Fruit fly (Drosophila melanogaster) whole organism, embryonic: Measurements from ENCODE around the gene mora.
A peak's percentile ranks its signal among the peaks of the same experiment; 100 is the strongest.

Source experiments
- Asciz ChIP-seq: fragments of 200-800 bp; sonication (Bioruptor generic); optimal IDR thresholded peaks from 2 replicates; lab custom pipeline; 2017; ENCODE audit warnings: missing biosample characterization, mild to moderate bottlenecking, missing genetic modification characterization, missing genetic modification reagents
- BEAF-32 ChIP-seq: fragments of 200-800 bp; sonication (Bioruptor generic); optimal IDR thresholded peaks from 3 replicates; lab custom pipeline; 2017; ENCODE audit warnings: missing biosample characterization, missing genetic modification characterization, mild to moderate bottlenecking, moderate library complexity, missing genetic modification reagents
- CG10959 ChIP-seq: fragments of 200-800 bp; sonication (Bioruptor generic); IDR thresholded peaks from 2 replicates; pipeline ENCODE4 v1.3.6; 2022; ENCODE audit warnings: missing biosample characterization, missing genetic modification characterization
- CG11398 ChIP-seq: fragments of 200-800 bp; sonication (Bioruptor generic); optimal IDR thresholded peaks from 2 replicates; lab custom pipeline; 2016; ENCODE audit warnings: missing biosample characterization, missing genetic modification characterization
- CG11504 ChIP-seq: fragments of 200-800 bp; sonication (Bioruptor generic); optimal IDR thresholded peaks from 3 replicates; lab custom pipeline; 2019; ENCODE audit warnings: missing biosample characterization, mild to moderate bottlenecking, missing genetic modification characterization, moderate library complexity
- CG11723 ChIP-seq: fragments of 200-800 bp; sonication (Bioruptor generic); optimal IDR thresholded peaks from 2 replicates; lab custom pipeline; 2017; ENCODE audit warnings: missing biosample characterization, mild to moderate bottlenecking, missing genetic modification characterization
- CG13287 ChIP-seq: fragments of 200-800 bp; sonication (Bioruptor generic); IDR thresholded peaks from 2 replicates; pipeline ENCODE4 v1.3.6; 2022; ENCODE audit warnings: missing biosample characterization, missing genetic modification characterization; ENCODE audit not compliant: partially characterized antibody
- CG13775 ChIP-seq: fragments of 200-800 bp; sonication (Bioruptor generic); optimal IDR thresholded peaks from 3 replicates; lab custom pipeline; 2017; ENCODE audit warnings: missing biosample characterization, mild to moderate bottlenecking, missing genetic modification characterization
- CG14014 ChIP-seq: fragments of 200-800 bp; sonication (Bioruptor generic); IDR thresholded peaks from 2 replicates; pipeline ENCODE4 v1.3.6; 2022; ENCODE audit warnings: missing biosample characterization, missing genetic modification characterization
- CG16813 ChIP-seq: fragments of 200-800 bp; sonication (Bioruptor generic); IDR thresholded peaks from 3 replicates; pipeline ENCODE4 v1.3.6; 2022; ENCODE audit warnings: missing biosample characterization, missing genetic modification characterization; ENCODE audit not compliant: partially characterized antibody
- CG17829 ChIP-seq: fragments of 200-800 bp; optimal IDR thresholded peaks from 2 replicates; lab custom pipeline; 2019; ENCODE audit warnings: missing biosample characterization, mild to moderate bottlenecking, missing genetic modification characterization, moderate library complexity
- CG18619 ChIP-seq: fragments of 200-800 bp; sonication (Bioruptor generic); optimal IDR thresholded peaks from 3 replicates; lab custom pipeline; 2017; ENCODE audit warnings: missing biosample characterization, mild to moderate bottlenecking, missing genetic modification characterization
- CG2875 ChIP-seq: fragments of 200-800 bp; sonication (Bioruptor generic); optimal IDR thresholded peaks from 2 replicates; lab custom pipeline; 2017; ENCODE audit warnings: missing biosample characterization, mild to moderate bottlenecking, missing genetic modification characterization, missing genetic modification reagents
- CG3065 ChIP-seq: fragments of 200-800 bp; sonication (Bioruptor generic); optimal IDR thresholded peaks from 2 replicates; lab custom pipeline; 2016; ENCODE audit warnings: missing biosample characterization, missing genetic modification characterization
- CG6791 ChIP-seq: fragments of 200-800 bp; sonication (Bioruptor generic); IDR thresholded peaks from 3 replicates; pipeline ENCODE4 v1.3.6; 2022; ENCODE audit warnings: missing biosample characterization, missing genetic modification characterization; ENCODE audit not compliant: partially characterized antibody
- CG8765 ChIP-seq: fragments of 200-800 bp; sonication (Bioruptor generic); IDR thresholded peaks from 2 replicates; pipeline ENCODE4 v1.3.6; 2022; ENCODE audit warnings: missing biosample characterization, missing genetic modification characterization
- CG8924 ChIP-seq: fragments of 200-800 bp; optimal IDR thresholded peaks from 3 replicates; lab custom pipeline; 2019; ENCODE audit warnings: missing biosample characterization, mild to moderate bottlenecking, missing genetic modification characterization, moderate library complexity
- CG9437 ChIP-seq: fragments of 200-800 bp; sonication (Bioruptor generic); optimal IDR thresholded peaks from 2 replicates; lab custom pipeline; 2018; ENCODE audit warnings: missing biosample characterization, mild to moderate bottlenecking, missing genetic modification characterization
- CG9817 ChIP-seq: fragments of 200-800 bp; sonication (Bioruptor generic); optimal IDR thresholded peaks from 2 replicates; lab custom pipeline; 2018; ENCODE audit warnings: missing biosample characterization, mild to moderate bottlenecking, missing genetic modification characterization, moderate library complexity
- Ets65A ChIP-seq: fragments of 200-800 bp; sonication (Bioruptor generic); peaks from one replicate; lab custom pipeline; 2016; ENCODE audit warnings: missing biosample characterization, missing genetic modification characterization
- Gsc ChIP-seq: fragments of 200-800 bp; sonication (Bioruptor generic); IDR thresholded peaks from 2 replicates; pipeline ENCODE4 v1.3.6; 2022; ENCODE audit warnings: missing biosample characterization, missing genetic modification characterization
- H15 ChIP-seq: fragments of 200-800 bp; sonication (Bioruptor generic); IDR thresholded peaks from 3 replicates; pipeline ENCODE4 v1.3.6; 2022; ENCODE audit warnings: missing biosample characterization, missing genetic modification characterization
- HmgD ChIP-seq: fragments of 200-800 bp; sonication (Bioruptor generic); optimal IDR thresholded peaks from 3 replicates; lab custom pipeline; 2016; ENCODE audit warnings: missing biosample characterization, missing genetic modification characterization
- Hmr ChIP-seq: fragments of 200-800 bp; sonication (Bioruptor generic); optimal IDR thresholded peaks from 3 replicates; lab custom pipeline; 2017; ENCODE audit warnings: mild to moderate bottlenecking, missing biosample characterization, missing genetic modification reagents, missing genetic modification characterization
- Jarid2 ChIP-seq: fragments of 200-800 bp; sonication (Bioruptor generic); optimal IDR thresholded peaks from 3 replicates; lab custom pipeline; 2017; ENCODE audit warnings: mild to moderate bottlenecking, missing biosample characterization, missing genetic modification reagents, missing genetic modification characterization
- Meics ChIP-seq: fragments of 200-800 bp; sonication (Bioruptor generic); optimal IDR thresholded peaks from 2 replicates; lab custom pipeline; 2017; ENCODE audit warnings: missing biosample characterization, mild to moderate bottlenecking, missing genetic modification characterization
- Myb ChIP-seq: fragments of 200-800 bp; sonication (Bioruptor generic); optimal IDR thresholded peaks from 2 replicates; lab custom pipeline; 2016; ENCODE audit warnings: missing biosample characterization, missing genetic modification characterization
- Optix ChIP-seq: fragments of 200-800 bp; sonication (Bioruptor generic); IDR thresholded peaks from 3 replicates; pipeline ENCODE4 v1.3.6; 2022; ENCODE audit warnings: missing biosample characterization, missing genetic modification characterization
- Ptx1 ChIP-seq: fragments of 200-800 bp; sonication (Bioruptor generic); IDR thresholded peaks from 2 replicates; pipeline ENCODE4 v1.3.6; 2022; ENCODE audit warnings: missing biosample characterization, missing genetic modification characterization
- Ravus ChIP-seq: fragments of 200-800 bp; sonication (Bioruptor generic); IDR thresholded peaks from 2 replicates; pipeline ENCODE4 v1.3.6; 2022; ENCODE audit warnings: missing biosample characterization, missing genetic modification characterization
- Rfx ChIP-seq: fragments of 200-800 bp; sonication (Bioruptor generic); IDR thresholded peaks from 2 replicates; pipeline ENCODE4 v1.3.6; 2022; ENCODE audit warnings: missing biosample characterization, missing genetic modification characterization
- Xbp1 ChIP-seq: fragments of 200-800 bp; sonication (Bioruptor generic); optimal IDR thresholded peaks from 3 replicates; lab custom pipeline; 2016; ENCODE audit warnings: missing biosample characterization, mild to moderate bottlenecking, missing genetic modification characterization
- ara ChIP-seq: fragments of 200-800 bp; sonication (Bioruptor generic); IDR thresholded peaks from 2 replicates; pipeline ENCODE4 v1.3.6; 2022; ENCODE audit warnings: missing biosample characterization, missing genetic modification characterization
- bab2 ChIP-seq: fragments of 200-800 bp; sonication (Bioruptor generic); optimal IDR thresholded peaks from 2 replicates; lab custom pipeline; 2016; ENCODE audit warnings: missing biosample characterization, missing genetic modification characterization
- ci ChIP-seq: fragments of 200-800 bp; sonication (Bioruptor generic); IDR thresholded peaks from 3 replicates; pipeline ENCODE4 v1.3.6; 2022; ENCODE audit warnings: missing biosample characterization, missing genetic modification characterization
- da ChIP-seq: fragments of 200-800 bp; sonication (Bioruptor generic); optimal IDR thresholded peaks from 2 replicates; lab custom pipeline; 2016; ENCODE audit warnings: missing biosample characterization, missing genetic modification characterization
- dan ChIP-seq: fragments of 200-800 bp; sonication (Bioruptor generic); IDR thresholded peaks from 2 replicates; pipeline ENCODE4 v1.3.6; 2022; ENCODE audit warnings: missing biosample characterization, missing genetic modification characterization
- dmrt99B ChIP-seq: fragments of 200-800 bp; sonication (Bioruptor generic); optimal IDR thresholded peaks from 2 replicates; lab custom pipeline; 2018; ENCODE audit warnings: missing biosample characterization, mild to moderate bottlenecking, missing genetic modification characterization, moderate library complexity
- grau ChIP-seq: fragments of 200-800 bp; optimal IDR thresholded peaks from 3 replicates; lab custom pipeline; 2019; ENCODE audit warnings: missing biosample characterization, mild to moderate bottlenecking, missing genetic modification characterization, moderate library complexity
- ken ChIP-seq: fragments of 200-800 bp; sonication (Bioruptor generic); IDR thresholded peaks from 3 replicates; pipeline ENCODE4 v1.3.6; 2022; ENCODE audit warnings: missing biosample characterization, missing genetic modification characterization
- onecut ChIP-seq: fragments of 200-800 bp; sonication (Bioruptor generic); IDR thresholded peaks from 2 replicates; pipeline ENCODE4 v1.3.6; 2022; ENCODE audit warnings: missing biosample characterization, missing genetic modification characterization
- pnt ChIP-seq: fragments of 200-800 bp; sonication (Bioruptor generic); optimal IDR thresholded peaks from 3 replicates; lab custom pipeline; 2016; ENCODE audit warnings: missing biosample characterization, missing genetic modification characterization
- row ChIP-seq: fragments of 200-800 bp; sonication (Bioruptor generic); IDR thresholded peaks from 3 replicates; pipeline ENCODE4 v1.3.6; 2022; ENCODE audit warnings: missing biosample characterization, missing genetic modification characterization
- salm ChIP-seq: fragments of 200-800 bp; sonication (Bioruptor generic); optimal IDR thresholded peaks from 2 replicates; lab custom pipeline; 2018; ENCODE audit warnings: missing biosample characterization, mild to moderate bottlenecking, missing genetic modification characterization
- scrt ChIP-seq: fragments of 200-800 bp; sonication (Bioruptor generic); optimal IDR thresholded peaks from 2 replicates; lab custom pipeline; 2018; ENCODE audit warnings: missing biosample characterization, mild to moderate bottlenecking, missing genetic modification characterization, moderate library complexity
- seq ChIP-seq: fragments of 200-800 bp; sonication (Bioruptor generic); IDR thresholded peaks from 2 replicates; pipeline ENCODE4 v1.3.6; 2022; ENCODE audit warnings: missing biosample characterization, missing genetic modification characterization
- shn ChIP-seq: fragments of 200-800 bp; sonication (Bioruptor generic); optimal IDR thresholded peaks from 3 replicates; lab custom pipeline; 2016; ENCODE audit warnings: missing biosample characterization, missing genetic modification characterization
- sr ChIP-seq: fragments of 200-800 bp; sonication (Bioruptor generic); IDR thresholded peaks from 3 replicates; pipeline ENCODE4 v1.3.6; 2022; ENCODE audit warnings: missing biosample characterization, missing genetic modification characterization
- ssp ChIP-seq: fragments of 200-800 bp; sonication (Bioruptor generic); IDR thresholded peaks from 2 replicates; pipeline ENCODE4 v1.3.6; 2022; ENCODE audit warnings: missing biosample characterization, missing genetic modification characterization
- toy ChIP-seq: fragments of 200-800 bp; sonication (Bioruptor generic); IDR thresholded peaks from 2 replicates; pipeline ENCODE4 v1.3.6; 2022; ENCODE audit warnings: missing biosample characterization, missing genetic modification characterization
- tx ChIP-seq: fragments of 200-800 bp; sonication (Bioruptor generic); optimal IDR thresholded peaks from 2 replicates; lab custom pipeline; 2016; ENCODE audit warnings: missing biosample characterization, missing genetic modification characterization
- wor ChIP-seq: fragments of 200-800 bp; sonication (Bioruptor generic); IDR thresholded peaks from 2 replicates; pipeline ENCODE4 v1.3.6; 2022; ENCODE audit warnings: missing biosample characterization, missing genetic modification characterization

mora gene

DNA sequence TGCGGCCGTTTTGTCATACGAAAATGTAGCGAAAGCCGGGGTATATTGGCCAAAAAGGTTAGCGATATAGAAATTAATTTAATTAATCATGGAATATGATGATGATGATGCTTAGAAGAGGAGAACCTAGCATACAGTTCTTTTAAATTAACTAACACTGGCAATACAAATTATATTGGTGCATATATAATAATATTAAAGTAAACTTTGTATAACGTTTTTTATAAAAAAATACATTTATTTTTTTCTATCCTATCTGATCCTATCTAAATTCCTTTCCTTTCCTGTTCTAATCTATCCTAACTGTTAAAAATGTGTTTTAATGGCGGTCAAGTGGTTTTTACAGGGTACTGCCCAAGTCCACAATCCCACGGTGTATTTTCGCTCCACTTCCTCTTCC is 19.8 kb downstream of the mora start (continued):
- TF ChIP-seq toy (GFP tag; lab: Robert Waterston, UW): no peak
- no peak for TF ChIP-seq Optix (GFP tag; lab: Robert Waterston, UW)
- no peak for TF ChIP-seq ken
- TF ChIP-seq CG8765: no peak
- no peak for TF ChIP-seq ara (GFP tag; lab: Robert Waterston, UW)
- no peak for TF ChIP-seq Myb (GFP tag; lab: Kevin White, UChicago)
- no peak for TF ChIP-seq ssp
- TF ChIP-seq shn (GFP tag; lab: Kevin White, UChicago): no peak
- TF ChIP-seq Ravus (GFP tag; lab: Robert Waterston, UW): no peak
- no peak for TF ChIP-seq CG6791 (GFP tag; lab: Robert Waterston, UW)
- TF ChIP-seq CG14014 (GFP tag; lab: Robert Waterston, UW): no peak
- TF ChIP-seq sr (GFP tag; lab: Robert Waterston, UW): no peak
- no peak for TF ChIP-seq onecut
- peak; percentile 18 for TF ChIP-seq Meics (GFP tag; lab: Kevin White, UChicago)
- TF ChIP-seq Jarid2 (GFP tag; lab: Kevin White, UChicago): no peak
- TF ChIP-seq Hmr: peak; percentile 2
- no peak for TF ChIP-seq CG16813 (GFP tag; lab: Robert Waterston, UW)
- no peak for TF ChIP-seq CG13775 (GFP tag; lab: Kevin White, UChicago)
- peak; percentile 35; the same call in 2 of the 3 replicates for TF ChIP-seq row (GFP tag; lab: Robert Waterston, UW)
- TF ChIP-seq ci: 0 out of 3 replicates have a peak, but pooled peaks have one; percentile 13
- no peak for TF ChIP-seq CG11723 (GFP tag; lab: Kevin White, UChicago)
- TF ChIP-seq HmgD (GFP tag; lab: Kevin White, UChicago): no peak
- TF ChIP-seq CG11504 (tag; lab: Kevin White, UChicago): peak; percentile 78
- no peak for TF ChIP-seq Gsc (GFP tag; lab: Robert Waterston, UW)
- no peak for TF ChIP-seq CG11398
- TF ChIP-seq Asciz (GFP tag; lab: Kevin White, UChicago): peak; percentile 47
- TF ChIP-seq BEAF-32 (GFP tag; lab: Kevin White, UChicago): no peak
- TF ChIP-seq tx (GFP tag; lab: Kevin White, UChicago): no peak
- TF ChIP-seq dan (GFP tag; lab: Robert Waterston, UW): no peak
- peak; percentile 19 for TF ChIP-seq Xbp1 (GFP tag; lab: Kevin White, UChicago)
- TF ChIP-seq H15 (GFP tag; lab: Robert Waterston, UW): 0 out of 3 replicates have a peak, but pooled peaks have one; percentile 26
- no peak for TF ChIP-seq pnt
- peak; percentile 12 for TF ChIP-seq CG8924 (tag; lab: Kevin White, UChicago)
- TF ChIP-seq salm (tag; lab: Kevin White, UChicago): no peak
- no peak for TF ChIP-seq da (GFP tag; lab: Kevin White, UChicago)
- TF ChIP-seq CG18619 (GFP tag; lab: Kevin White, UChicago): no peak
- no peak for TF ChIP-seq CG17829
- TF ChIP-seq dmrt99B (tag; lab: Kevin White, UChicago): peak; percentile 74
- no peak for TF ChIP-seq CG13287 (GFP tag; lab: Robert Waterston, UW)
- no peak for TF ChIP-seq Rfx (GFP tag; lab: Robert Waterston, UW)
- TF ChIP-seq grau (tag; lab: Kevin White, UChicago): peak; percentile 32
- TF ChIP-seq bab2 (GFP tag; lab: Kevin White, UChicago): no peak
- TF ChIP-seq scrt (GFP tag; lab: Kevin White, UChicago): no peak
- TF ChIP-seq CG9437 (GFP tag; lab: Kevin White, UChicago): peak; percentile 51
- no peak for TF ChIP-seq seq
- TF ChIP-seq CG9817 (tag; lab: Kevin White, UChicago): no peak
- no peak for TF ChIP-seq CG3065
- no peak for TF ChIP-seq Ets65A (GFP tag; lab: Kevin White, UChicago)
- no peak for TF ChIP-seq CG2875 (GFP tag; lab: Kevin White, UChicago)
- TF ChIP-seq wor: peak; percentile 26; the same call in 1 of the 2 replicates
- peak; percentile 52; the same call in 1 of the 2 replicates for TF ChIP-seq Ptx1 (GFP tag; lab: Robert Waterston, UW)
- no peak for TF ChIP-seq CG10959
